Worm (Caenorhabditis elegans): ENCODE measurements around the gene F11A5.17.

DNA sequence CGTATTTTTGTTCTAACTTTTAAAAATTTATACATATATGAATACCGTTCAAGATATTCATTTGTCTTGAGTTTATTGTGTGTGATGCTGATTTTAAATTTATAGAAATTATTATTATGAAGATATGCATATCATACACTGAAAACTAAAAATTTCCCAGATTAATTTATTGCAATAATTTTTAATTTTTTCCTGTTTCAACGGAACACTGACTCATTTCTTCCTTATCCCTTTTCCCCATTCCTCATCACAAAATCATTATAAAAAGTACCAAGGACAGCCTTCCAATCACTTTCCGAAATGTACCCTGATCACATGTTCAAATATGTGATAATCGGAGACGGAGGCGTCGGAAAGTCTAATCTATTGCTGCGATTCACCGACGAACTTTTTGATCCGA is 7.2 kb upstream of the F11A5.17 start, which contains the start of gene rabr-4:
- TF ChIP-seq nhr-237 (tag; optimal IDR thresholded peaks at IDR 0.05) = no peak
- TF ChIP-seq lsy-2 (tag; optimal IDR thresholded peaks at IDR 0.05) = no peak
- no peak for TF ChIP-seq sem-2 (GFP tag; optimal IDR thresholded peaks at IDR 0.05)
- TF ChIP-seq tbx-8 (GFP tag; optimal IDR thresholded peaks at IDR 0.05) = no peak
- TF ChIP-seq pha-4 (tag; optimal IDR thresholded peaks at IDR 0.05) = no peak
- TF ChIP-seq snpc-4 (tag; optimal IDR thresholded peaks at IDR 0.05) = no peak
- no peak for TF ChIP-seq unc-62 (GFP tag; optimal IDR thresholded peaks at IDR 0.05)
- TF ChIP-seq ceh-39 (tag; optimal IDR thresholded peaks at IDR 0.05) = no peak
- TF ChIP-seq elt-3 (tag; optimal IDR thresholded peaks at IDR 0.05) = no peak
- no peak for TF ChIP-seq ceh-43 (GFP tag; optimal IDR thresholded peaks at IDR 0.05)
